Worm (Caenorhabditis elegans) whole organism, young adult: ENCODE data around the gene F44E2.7.
A peak's percentile ranks its signal among the peaks of the same experiment; 100 is the strongest.

ENCODE experiments used
- B0336.3 ChIP-seq: fragments of 200-800 bp; sonication (Bioruptor generic); IDR thresholded peaks from 2 replicates; pipeline ENCODE4 v1.3.6; 2022; ENCODE audit warnings: missing genetic modification characterization, missing compliant biosample characterization
- C06A6.2 ChIP-seq: fragments of 200-800 bp; sonication (Bioruptor generic); conservative IDR thresholded peaks from 2 replicates; pipeline ENCODE4 v1.3.6; 2022; ENCODE audit warnings: missing genetic modification characterization, missing compliant biosample characterization
- F22D6.2 ChIP-seq: sonication (generic microtip); optimal IDR thresholded peaks from 2 replicates; lab custom pipeline; 2016; ENCODE audit warnings: mild to moderate bottlenecking, missing genetic modification characterization, missing compliant biosample characterization
- F33H1.4 ChIP-seq: fragments of 200-800 bp; sonication (Bioruptor generic); IDR thresholded peaks from 2 replicates; pipeline ENCODE4 v1.3.6; 2022; ENCODE audit warnings: missing genetic modification reagents, missing genetic modification characterization, missing compliant biosample characterization
- F37B4.10 ChIP-seq: fragments of 200-800 bp; sonication (Bioruptor generic); IDR thresholded peaks from 2 replicates; pipeline ENCODE4 v1.3.6; 2022; ENCODE audit warnings: missing genetic modification characterization, missing compliant biosample characterization
- F49E8.2 ChIP-seq: sonication (generic microtip); optimal IDR thresholded peaks from 3 replicates; lab custom pipeline; 2017; ENCODE audit warnings: missing genetic modification characterization, mild to moderate bottlenecking, missing compliant biosample characterization, antibody characterized with exemption, moderate library complexity; ENCODE audit not compliant: insufficient read depth
- F52B5.7 ChIP-seq: sonication (generic microtip); optimal IDR thresholded peaks from 2 replicates; lab custom pipeline; 2016; ENCODE audit warnings: mild to moderate bottlenecking, missing genetic modification characterization, missing compliant biosample characterization
- F57C9.4 ChIP-seq: sonication (generic microtip); optimal IDR thresholded peaks from 2 replicates; lab custom pipeline; 2017; ENCODE audit warnings: mild to moderate bottlenecking, missing genetic modification characterization, missing compliant biosample characterization
- T07F8.4 ChIP-seq: sonication (generic microtip); optimal IDR thresholded peaks from 2 replicates; lab custom pipeline; 2016; ENCODE audit warnings: mild to moderate bottlenecking, missing genetic modification characterization, moderate library complexity, missing compliant biosample characterization
- T26A5.8 ChIP-seq: sonication (generic microtip); optimal IDR thresholded peaks from 2 replicates; lab custom pipeline; 2016; ENCODE audit warnings: missing genetic modification characterization, missing compliant biosample characterization
- atf-7 ChIP-seq: sonication (generic microtip); optimal IDR thresholded peaks from 2 replicates; lab custom pipeline; 2017; ENCODE audit warnings: mild to moderate bottlenecking, missing genetic modification characterization, missing compliant biosample characterization
- athp-1 ChIP-seq: sonication (generic microtip); optimal IDR thresholded peaks from 2 replicates; lab custom pipeline; 2017; ENCODE audit warnings: mild to moderate bottlenecking, missing genetic modification characterization, missing compliant biosample characterization
- attf-3 ChIP-seq: fragments of 200-800 bp; sonication (Bioruptor generic); conservative IDR thresholded peaks from 2 replicates; pipeline ENCODE4 v1.3.6; 2022; ENCODE audit warnings: missing genetic modification reagents, missing genetic modification characterization, missing compliant biosample characterization
- attf-5 ChIP-seq: fragments of 200-800 bp; sonication (Bioruptor generic); optimal IDR thresholded peaks from 2 replicates; lab custom pipeline; 2018; ENCODE audit warnings: mild to moderate bottlenecking, missing genetic modification characterization, missing compliant biosample characterization
- attf-6 ChIP-seq: fragments of 200-800 bp; sonication (Bioruptor generic); IDR thresholded peaks from 2 replicates; pipeline ENCODE4 v1.3.6; 2022; ENCODE audit warnings: missing genetic modification reagents, missing genetic modification characterization, missing compliant biosample characterization
- ccch-3 ChIP-seq: fragments of 200-800 bp; sonication (Bioruptor generic); optimal IDR thresholded peaks from 2 replicates; lab custom pipeline; 2018; ENCODE audit warnings: mild to moderate bottlenecking, missing genetic modification characterization, missing compliant biosample characterization
- cebp-1 ChIP-seq, 2 experiments: fragments of 200-800 bp in 1 of 2; sonication (Bioruptor generic) in 1 of 2; sonication (generic microtip) in 1 of 2; IDR thresholded peaks in 1 of 2; optimal IDR thresholded peaks in 1 of 2; 2 replicates each; pipeline versions ENCODE4 v1.3.6 to Lab custom; 2017 to 2022; ENCODE audit warnings: missing compliant biosample characterization in 2 of 2, missing genetic modification characterization in 2 of 2, mild to moderate bottlenecking in 1 of 2, missing genetic modification reagents in 1 of 2, moderate library complexity in 1 of 2
- ceh-27 ChIP-seq: fragments of 200-800 bp; sonication (Bioruptor generic); optimal IDR thresholded peaks from 2 replicates; lab custom pipeline; 2018; ENCODE audit warnings: mild to moderate bottlenecking, missing genetic modification characterization, moderate library complexity, missing compliant biosample characterization
- ets-4 ChIP-seq: fragments of 200-800 bp; sonication (Bioruptor generic); optimal IDR thresholded peaks from 2 replicates; lab custom pipeline; 2018; ENCODE audit warnings: mild to moderate bottlenecking, missing genetic modification characterization, missing compliant biosample characterization
- gei-17 ChIP-seq: fragments of 200-800 bp; sonication (Bioruptor generic); optimal IDR thresholded peaks from 2 replicates; lab custom pipeline; 2018; ENCODE audit warnings: mild to moderate bottlenecking, missing genetic modification characterization, missing compliant biosample characterization
- hmg-1.2 ChIP-seq: fragments of 200-800 bp; sonication (Bioruptor generic); IDR thresholded peaks from 2 replicates; pipeline ENCODE4 v1.3.6; 2022; ENCODE audit warnings: missing genetic modification reagents, missing genetic modification characterization, missing compliant biosample characterization
- hsf-1 ChIP-seq: fragments of 200-800 bp; sonication (Bioruptor generic); IDR thresholded peaks from 2 replicates; pipeline ENCODE4 v1.3.6; 2022; ENCODE audit warnings: missing genetic modification reagents, missing genetic modification characterization, missing compliant biosample characterization
- lin-26 ChIP-seq: fragments of 200-800 bp; sonication (Bioruptor generic); IDR thresholded peaks from 2 replicates; pipeline ENCODE4 v1.3.6; 2022; ENCODE audit warnings: missing genetic modification reagents, missing genetic modification characterization, missing compliant biosample characterization
- lin-35 ChIP-seq, 3 experiments: fragments of 150-350 bp in 2 of 3; sonication (generic microtip) in 1 of 3; optimal IDR thresholded peaks; 2 replicates each; lab custom pipeline; 2014 to 2018; ENCODE audit warnings: missing biosample characterization in 3 of 3, missing genetic modification characterization in 3 of 3, missing genetic modification reagents in 3 of 3
- madf-6 ChIP-seq: fragments of 200-800 bp; sonication (Bioruptor generic); IDR thresholded peaks from 2 replicates; pipeline ENCODE4 v1.3.6; 2022; ENCODE audit warnings: missing genetic modification reagents, missing genetic modification characterization, missing compliant biosample characterization
- mcd-1 ChIP-seq: fragments of 200-800 bp; sonication (Bioruptor generic); IDR thresholded peaks from 2 replicates; pipeline ENCODE4 v1.3.6; 2022; ENCODE audit warnings: missing genetic modification reagents, missing genetic modification characterization, missing compliant biosample characterization
- nhr-179 ChIP-seq: sonication (generic microtip); optimal IDR thresholded peaks from 2 replicates; lab custom pipeline; 2016; ENCODE audit warnings: mild to moderate bottlenecking, missing genetic modification characterization, missing compliant biosample characterization
- nhr-80 ChIP-seq: sonication (generic microtip); optimal IDR thresholded peaks from 2 replicates; lab custom pipeline; 2016; ENCODE audit warnings: missing genetic modification characterization, missing compliant biosample characterization
- pbrm-1 ChIP-seq: fragments of 200-800 bp; sonication (Bioruptor generic); IDR thresholded peaks from 2 replicates; pipeline ENCODE4 v1.3.6; 2022; ENCODE audit warnings: missing genetic modification reagents, missing genetic modification characterization, missing compliant biosample characterization
- rcor-1 ChIP-seq: fragments of 200-800 bp; sonication (Bioruptor generic); IDR thresholded peaks from 2 replicates; pipeline ENCODE4 v1.3.6; 2022; ENCODE audit warnings: missing genetic modification reagents, missing genetic modification characterization, missing compliant biosample characterization
- sdz-38 ChIP-seq: sonication (generic microtip); optimal IDR thresholded peaks from 2 replicates; lab custom pipeline; 2016; ENCODE audit warnings: missing genotype, missing genetic modification characterization, missing compliant biosample characterization
- snpc-1.3 ChIP-seq: sonication (generic microtip); optimal IDR thresholded peaks from 2 replicates; lab custom pipeline; 2017; ENCODE audit warnings: missing genetic modification characterization, mild to moderate bottlenecking, missing compliant biosample characterization, antibody characterized with exemption, moderate library complexity, missing genotype, missing genetic modification reagents; ENCODE audit not compliant: insufficient read depth
- snpc-4 ChIP-seq, 5 experiments: fragments of 150-350 bp in 1 of 5; sonication (generic microtip) in 4 of 5; optimal IDR thresholded peaks; 2 replicates each; lab custom pipeline; 2014 to 2018; ENCODE audit warnings: missing genetic modification characterization in 5 of 5, missing biosample characterization in 3 of 5, antibody characterized with exemption in 2 of 5, mild to moderate bottlenecking in 2 of 5, missing compliant biosample characterization in 2 of 5, missing genotype in 2 of 5, moderate library complexity in 2 of 5, missing genetic modification reagents in 1 of 5
- somi-1 ChIP-seq: fragments of 200-800 bp; sonication (Bioruptor generic); optimal IDR thresholded peaks from 2 replicates; lab custom pipeline; 2018; ENCODE audit warnings: mild to moderate bottlenecking, missing genetic modification characterization, missing compliant biosample characterization
- unc-130 ChIP-seq: sonication (generic microtip); optimal IDR thresholded peaks from 2 replicates; lab custom pipeline; 2016; ENCODE audit warnings: missing genetic modification reagents, missing genetic modification characterization, missing compliant biosample characterization
- ztf-18 ChIP-seq: sonication (generic microtip); optimal IDR thresholded peaks from 2 replicates; lab custom pipeline; 2016; ENCODE audit warnings: missing genotype, mild to moderate bottlenecking, missing genetic modification characterization, missing compliant biosample characterization
- ztf-3 ChIP-seq: fragments of 200-800 bp; sonication (Bioruptor generic); optimal IDR thresholded peaks from 2 replicates; lab custom pipeline; 2018; ENCODE audit warnings: mild to moderate bottlenecking, missing genetic modification characterization, missing compliant biosample characterization

The F44E2.7 gene

DNA sequence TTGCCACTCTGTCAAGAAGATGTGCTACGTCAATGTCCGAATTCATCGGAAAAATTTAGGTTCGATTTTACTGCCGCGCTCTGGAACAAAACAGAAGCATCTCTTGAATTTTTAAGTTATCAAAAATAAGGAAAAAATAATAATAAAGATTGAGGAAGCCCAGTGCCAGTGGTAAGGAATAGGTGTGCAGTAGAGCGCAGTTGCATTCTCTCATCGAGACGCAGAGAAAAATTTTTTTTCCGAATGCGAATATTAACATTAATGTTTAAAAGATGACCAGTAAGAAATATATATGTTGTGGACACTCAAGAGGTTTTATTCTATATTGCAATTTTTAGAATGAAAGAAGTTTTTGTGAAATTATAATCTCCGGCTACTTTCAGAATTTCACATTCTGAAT lies 550 bp downstream of the F44E2.7 start:
- TF ChIP-seq mcd-1 (peak; percentile 89), atf-7 (tag; lab: Kevin White, UChicago) (no peak), snpc-4 (GFP tag; optimal IDR thresholded peaks at IDR 0.05; lab: Kevin White, UChicago) (no peak), snpc-4 (tag; optimal IDR thresholded peaks at IDR 0.05; lab: Kevin White, UChicago) (peak in 1 of 4 experiments; percentile 27), F22D6.2 (tag; lab: Kevin White, UChicago) (no peak), madf-6 (GFP tag; lab: Robert Waterston, UW) (peak; percentile 30; the same call in 1 of the 2 replicates), ztf-18 (peak; percentile 38), rcor-1 (GFP tag; lab: Robert Waterston, UW) (no peak), unc-130 (GFP tag; lab: Kevin White, UChicago) (no peak), T07F8.4 (no peak), nhr-80 (tag; lab: Kevin White, UChicago) (no peak), lin-35 (GFP tag; optimal IDR thresholded peaks at IDR 0.05; lab: Kevin White, UChicago) (no peak), nhr-179 (tag; lab: Kevin White, UChicago) (no peak), snpc-1.3 (tag; lab: Kevin White, UChicago) (no peak), C06A6.2 (GFP tag; lab: Robert Waterston, UW) (no peak), ccch-3 (no peak), F33H1.4 (GFP tag; lab: Robert Waterston, UW) (no peak), pbrm-1 (GFP tag; lab: Robert Waterston, UW) (no peak), hmg-1.2 (GFP tag; lab: Robert Waterston, UW) (peak; percentile 30; the same call in 1 of the 2 replicates), cebp-1 (GFP tag; IDR thresholded peaks at IDR 0.05; lab: Robert Waterston, UW) (no peak), cebp-1 (tag; optimal IDR thresholded peaks at IDR 0.05; lab: Kevin White, UChicago) (no peak), hsf-1 (GFP tag; lab: Robert Waterston, UW) (no peak), ztf-3 (GFP tag; lab: Kevin White, UChicago) (no peak), F57C9.4 (tag; lab: Kevin White, UChicago) (no peak), athp-1 (no peak), ceh-27 (GFP tag; lab: Kevin White, UChicago) (no peak), attf-5 (GFP tag; lab: Kevin White, UChicago) (peak; percentile 37), F49E8.2 (tag; lab: Kevin White, UChicago) (no peak), ets-4 (GFP tag; lab: Kevin White, UChicago) (no peak), attf-6 (GFP tag; lab: Robert Waterston, UW) (no peak), F37B4.10 (GFP tag; lab: Robert Waterston, UW) (no peak), B0336.3 (GFP tag; lab: Robert Waterston, UW) (no peak), F52B5.7 (tag; lab: Kevin White, UChicago) (no peak), sdz-38 (tag; lab: Kevin White, UChicago) (no peak)
- TF ChIP-seq, all 124 proteins: peak for 6

DNA sequence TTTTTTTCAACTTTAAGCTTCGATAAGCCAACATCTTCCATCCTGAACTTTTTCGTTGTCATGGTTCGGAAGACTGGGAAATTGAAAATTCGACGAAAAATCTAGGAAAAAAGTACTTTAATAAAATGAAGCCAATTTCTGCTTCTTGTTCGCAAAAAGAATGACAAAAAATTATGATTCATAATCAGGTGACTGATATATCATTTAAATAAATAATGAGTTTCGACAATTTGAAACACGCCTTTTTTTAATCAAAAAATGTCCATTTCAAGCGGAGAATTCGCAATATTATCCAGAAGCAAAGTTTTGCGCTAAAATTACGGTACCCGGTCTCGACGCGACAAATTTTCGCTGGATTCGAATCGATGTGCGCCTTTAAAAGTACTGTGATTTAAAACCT lies 3.2 kb downstream of the F44E2.7 start, which contains the start of gene F44E2.6:
F44E2.6 (minus strand) TSS at position 101 of the 400 bp plus-strand sequence.
- TF ChIP-seq T26A5.8: no peak
- TF ChIP-seq somi-1 (GFP tag; lab: Kevin White, UChicago): no peak
- no peak for TF ChIP-seq snpc-4 (GFP tag; optimal IDR thresholded peaks at IDR 0.05; lab: Kevin White, UChicago)
- no peak for TF ChIP-seq snpc-4 (tag; optimal IDR thresholded peaks at IDR 0.05; lab: Kevin White, UChicago)
- TF ChIP-seq attf-3 (GFP tag; lab: Robert Waterston, UW): no peak
- no peak for TF ChIP-seq nhr-80 (tag; lab: Kevin White, UChicago)

DNA sequence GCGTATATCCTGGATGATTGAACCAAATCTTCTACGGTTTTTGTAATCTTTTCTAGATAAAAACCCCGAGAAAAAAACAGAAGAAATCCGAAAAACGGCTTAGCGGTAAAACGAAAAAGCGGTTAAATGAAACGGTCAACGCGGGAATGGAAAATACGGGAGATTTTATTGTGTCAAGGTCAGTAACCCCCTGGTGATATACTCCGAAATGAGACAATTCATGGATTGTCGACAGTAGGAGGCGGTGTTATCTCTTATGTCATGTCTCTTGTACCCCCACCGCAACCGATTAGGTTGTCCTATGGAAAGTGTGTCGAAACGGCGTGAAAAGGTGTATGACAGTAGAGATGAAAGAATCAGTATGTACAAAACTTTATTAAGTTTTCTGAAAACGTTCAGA lies 4.1 kb downstream of the F44E2.7 start:
- no peak for TF ChIP-seq ztf-18
- TF ChIP-seq lin-26: no peak
- TF ChIP-seq hmg-1.2 (GFP tag; lab: Robert Waterston, UW): no peak
- no peak for TF ChIP-seq attf-5 (GFP tag; lab: Kevin White, UChicago)
- TF ChIP-seq gei-17 (GFP tag; lab: Kevin White, UChicago): no peak
